Fruit fly (Drosophila melanogaster): Measurements from ENCODE around the gene CG31088.

- TF ChIP-seq Sox14 (GFP tag; optimal IDR thresholded peaks at IDR 0.05) (peak; percentile 93), acj6 (GFP tag; optimal IDR thresholded peaks at IDR 0.05) (peak; percentile 93), vri (GFP tag; optimal IDR thresholded peaks at IDR 0.05) (no peak), spab (GFP tag; optimal IDR thresholded peaks at IDR 0.05) (peak; percentile 61), CG6276 (GFP tag; optimal IDR thresholded peaks at IDR 0.05) (no peak), CG31627 (GFP tag; optimal IDR thresholded peaks at IDR 0.05) (peak; percentile 95), topi (GFP tag; optimal IDR thresholded peaks at IDR 0.05) (peak; percentile 79), CG6163 (GFP tag; IDR thresholded peaks at IDR 0.05) (no peak; the same call in 2 of the 3 replicates), Hr39 (GFP tag; optimal IDR thresholded peaks at IDR 0.05) (peak; percentile 93), CG4318 (GFP tag; optimal IDR thresholded peaks at IDR 0.05) (no peak), CG8319 (GFP tag; optimal IDR thresholded peaks at IDR 0.05) (peak; percentile 62), eg (GFP tag; IDR thresholded peaks at IDR 0.05) (no peak; the same call in 2 of the 3 replicates), Blimp-1 (GFP tag; optimal IDR thresholded peaks at IDR 0.05) (no peak)
Observed at dm6 chr3R:15965169-15965568, 14.4 kb upstream of the CG31088 start, which contains the start of the genes CG32856 and Rbf2.
